Worm (Caenorhabditis elegans) whole organism, young adult: ENCODE measurements around the gene cnc-2.

Experiments used
- B0035.1 ChIP-seq: sonication (generic microtip); optimal IDR thresholded peaks from 2 replicates; lab custom pipeline; 2016; ENCODE audit warnings: missing genetic modification characterization, mild to moderate bottlenecking, missing compliant biosample characterization, missing genotype, missing genetic modification reagents
- C06A6.2 ChIP-seq: fragments of 200-800 bp; sonication (Bioruptor generic); conservative IDR thresholded peaks from 2 replicates; pipeline ENCODE4 v1.3.6; 2022; ENCODE audit warnings: missing genetic modification characterization, missing compliant biosample characterization
- F23B12.7 ChIP-seq: sonication (generic microtip); optimal IDR thresholded peaks from 2 replicates; lab custom pipeline; 2017; ENCODE audit warnings: missing genetic modification characterization, mild to moderate bottlenecking, missing compliant biosample characterization, antibody characterized with exemption, moderate library complexity; ENCODE audit not compliant: insufficient read depth
- F33H1.4 ChIP-seq: fragments of 200-800 bp; sonication (Bioruptor generic); IDR thresholded peaks from 2 replicates; pipeline ENCODE4 v1.3.6; 2022; ENCODE audit warnings: missing genetic modification reagents, missing genetic modification characterization, missing compliant biosample characterization
- F37B4.10 ChIP-seq: fragments of 200-800 bp; sonication (Bioruptor generic); IDR thresholded peaks from 2 replicates; pipeline ENCODE4 v1.3.6; 2022; ENCODE audit warnings: missing genetic modification characterization, missing compliant biosample characterization
- F57C9.4 ChIP-seq: sonication (generic microtip); optimal IDR thresholded peaks from 2 replicates; lab custom pipeline; 2017; ENCODE audit warnings: mild to moderate bottlenecking, missing genetic modification characterization, missing compliant biosample characterization
- T26A5.8 ChIP-seq: sonication (generic microtip); optimal IDR thresholded peaks from 2 replicates; lab custom pipeline; 2016; ENCODE audit warnings: missing genetic modification characterization, missing compliant biosample characterization
- Y53F4B.3 ChIP-seq: fragments of 200-800 bp; sonication (Bioruptor generic); IDR thresholded peaks from 2 replicates; pipeline ENCODE4 v1.3.6; 2022; ENCODE audit warnings: missing genetic modification reagents, missing genetic modification characterization, missing compliant biosample characterization
- Y79H2A.3 ChIP-seq: fragments of 200-800 bp; sonication (Bioruptor generic); conservative IDR thresholded peaks from 2 replicates; pipeline ENCODE4 v1.3.6; 2022; ENCODE audit warnings: missing genetic modification reagents, missing genetic modification characterization, missing compliant biosample characterization
- ama-1 ChIP-seq, 3 experiments: fragments of 150-350 bp in 1 of 3; sonication (generic microtip) in 2 of 3; optimal IDR thresholded peaks; 2 replicates each; lab custom pipeline; 2014 to 2018; ENCODE audit warnings: missing biosample characterization in 2 of 3, missing genetic modification characterization in 2 of 3, missing genetic modification reagents in 2 of 3
- ccch-3 ChIP-seq: fragments of 200-800 bp; sonication (Bioruptor generic); optimal IDR thresholded peaks from 2 replicates; lab custom pipeline; 2018; ENCODE audit warnings: mild to moderate bottlenecking, missing genetic modification characterization, missing compliant biosample characterization
- cebp-1 ChIP-seq, 2 experiments: fragments of 200-800 bp in 1 of 2; sonication (Bioruptor generic) in 1 of 2; sonication (generic microtip) in 1 of 2; IDR thresholded peaks in 1 of 2; optimal IDR thresholded peaks in 1 of 2; 2 replicates each; pipeline versions ENCODE4 v1.3.6 to Lab custom; 2017 to 2022; ENCODE audit warnings: missing compliant biosample characterization in 2 of 2, missing genetic modification characterization in 2 of 2, mild to moderate bottlenecking in 1 of 2, missing genetic modification reagents in 1 of 2, moderate library complexity in 1 of 2
- ceh-100 ChIP-seq: fragments of 200-800 bp; sonication (Bioruptor generic); IDR thresholded peaks from 2 replicates; pipeline ENCODE4 v1.3.6; 2022; ENCODE audit warnings: missing genetic modification reagents, missing genetic modification characterization, missing compliant biosample characterization
- ceh-40 ChIP-seq: fragments of 200-800 bp; sonication (Bioruptor generic); IDR thresholded peaks from 2 replicates; pipeline ENCODE4 v1.3.6; 2022; ENCODE audit warnings: missing genetic modification characterization, missing compliant biosample characterization
- dox-1 ChIP-seq: fragments of 200-800 bp; sonication (Bioruptor generic); IDR thresholded peaks from 2 replicates; pipeline ENCODE4 v1.3.6; 2022; ENCODE audit warnings: missing genetic modification reagents, missing genetic modification characterization, missing compliant biosample characterization
- efl-1 ChIP-seq: fragments of 150-350 bp; optimal IDR thresholded peaks from 2 replicates; lab custom pipeline; 2014; ENCODE audit warnings: missing biosample characterization, missing genetic modification reagents, missing genetic modification characterization
- egl-18 ChIP-seq: fragments of 200-800 bp; sonication (Bioruptor generic); IDR thresholded peaks from 2 replicates; pipeline ENCODE4 v1.3.6; 2022; ENCODE audit warnings: missing genetic modification reagents, missing genetic modification characterization, missing compliant biosample characterization
- egrh-3 ChIP-seq: fragments of 200-800 bp; sonication (Bioruptor generic); IDR thresholded peaks from 2 replicates; pipeline ENCODE4 v1.3.6; 2022; ENCODE audit warnings: missing genetic modification reagents, missing genetic modification characterization, missing compliant biosample characterization
- ekl-4 ChIP-seq: fragments of 200-800 bp; sonication (Bioruptor generic); IDR thresholded peaks from 2 replicates; pipeline ENCODE4 v1.3.6; 2022; ENCODE audit warnings: missing genetic modification reagents, missing genetic modification characterization, missing compliant biosample characterization
- gei-17 ChIP-seq: fragments of 200-800 bp; sonication (Bioruptor generic); optimal IDR thresholded peaks from 2 replicates; lab custom pipeline; 2018; ENCODE audit warnings: mild to moderate bottlenecking, missing genetic modification characterization, missing compliant biosample characterization
- him-1 ChIP-seq: sonication (generic microtip); optimal IDR thresholded peaks from 2 replicates; lab custom pipeline; 2016; ENCODE audit warnings: missing genotype, missing genetic modification reagents, missing genetic modification characterization, missing compliant biosample characterization
- hmg-1.2 ChIP-seq: fragments of 200-800 bp; sonication (Bioruptor generic); IDR thresholded peaks from 2 replicates; pipeline ENCODE4 v1.3.6; 2022; ENCODE audit warnings: missing genetic modification reagents, missing genetic modification characterization, missing compliant biosample characterization
- hmg-20 ChIP-seq: fragments of 200-800 bp; sonication (Bioruptor generic); IDR thresholded peaks from 2 replicates; pipeline ENCODE4 v1.3.6; 2022; ENCODE audit warnings: missing genetic modification reagents, missing genetic modification characterization, missing compliant biosample characterization
- hsf-1 ChIP-seq: fragments of 200-800 bp; sonication (Bioruptor generic); IDR thresholded peaks from 2 replicates; pipeline ENCODE4 v1.3.6; 2022; ENCODE audit warnings: missing genetic modification reagents, missing genetic modification characterization, missing compliant biosample characterization
- let-526 ChIP-seq: fragments of 200-800 bp; sonication (Bioruptor generic); IDR thresholded peaks from 2 replicates; pipeline ENCODE4 v1.3.6; 2022; ENCODE audit warnings: missing genetic modification reagents, missing genetic modification characterization, missing compliant biosample characterization
- lin-35 ChIP-seq, 3 experiments: fragments of 150-350 bp in 2 of 3; sonication (generic microtip) in 1 of 3; optimal IDR thresholded peaks; 2 replicates each; lab custom pipeline; 2014 to 2018; ENCODE audit warnings: missing biosample characterization in 3 of 3, missing genetic modification characterization in 3 of 3, missing genetic modification reagents in 3 of 3
- madf-10 ChIP-seq: sonication (generic microtip); optimal IDR thresholded peaks from 2 replicates; lab custom pipeline; 2016; ENCODE audit warnings: mild to moderate bottlenecking, missing genetic modification characterization, missing compliant biosample characterization
- madf-3 ChIP-seq: fragments of 200-800 bp; sonication (Bioruptor generic); IDR thresholded peaks from 2 replicates; pipeline ENCODE4 v1.3.6; 2022; ENCODE audit warnings: missing genetic modification reagents, missing genetic modification characterization, missing compliant biosample characterization
- mel-28 ChIP-seq: sonication (generic microtip); optimal IDR thresholded peaks from 2 replicates; lab custom pipeline; 2016; ENCODE audit warnings: borderline replicate concordance, mild to moderate bottlenecking, missing genetic modification characterization, missing compliant biosample characterization
- nfya-1 ChIP-seq: sonication (generic microtip); optimal IDR thresholded peaks from 2 replicates; lab custom pipeline; 2017; ENCODE audit warnings: antibody characterized with exemption, missing compliant biosample characterization, missing genetic modification characterization, borderline replicate concordance; ENCODE audit not compliant: insufficient read depth
- nfya-2 ChIP-seq: fragments of 200-800 bp; sonication (Bioruptor generic); IDR thresholded peaks from 2 replicates; pipeline ENCODE4 v1.3.6; 2022; ENCODE audit warnings: missing genetic modification reagents, missing genetic modification characterization, missing compliant biosample characterization
- nhr-179 ChIP-seq: sonication (generic microtip); optimal IDR thresholded peaks from 2 replicates; lab custom pipeline; 2016; ENCODE audit warnings: mild to moderate bottlenecking, missing genetic modification characterization, missing compliant biosample characterization
- nhr-80 ChIP-seq: sonication (generic microtip); optimal IDR thresholded peaks from 2 replicates; lab custom pipeline; 2016; ENCODE audit warnings: missing genetic modification characterization, missing compliant biosample characterization
- nhr-90 ChIP-seq: sonication (generic microtip); optimal IDR thresholded peaks from 2 replicates; lab custom pipeline; 2016; ENCODE audit warnings: missing genotype, mild to moderate bottlenecking, missing genetic modification characterization, missing compliant biosample characterization
- rec-8 ChIP-seq, 2 experiments: sonication (generic microtip); optimal IDR thresholded peaks; 2 replicates each; lab custom pipeline; 2016; ENCODE audit warnings: mild to moderate bottlenecking in 2 of 2, missing genetic modification characterization in 2 of 2, missing genetic modification reagents in 2 of 2, missing genotype in 2 of 2, missing biosample characterization in 1 of 2, missing compliant biosample characterization in 1 of 2, moderate library complexity in 1 of 2
- sdz-38 ChIP-seq: sonication (generic microtip); optimal IDR thresholded peaks from 2 replicates; lab custom pipeline; 2016; ENCODE audit warnings: missing genotype, missing genetic modification characterization, missing compliant biosample characterization
- snpc-1.3 ChIP-seq: sonication (generic microtip); optimal IDR thresholded peaks from 2 replicates; lab custom pipeline; 2017; ENCODE audit warnings: missing genetic modification characterization, mild to moderate bottlenecking, missing compliant biosample characterization, antibody characterized with exemption, moderate library complexity, missing genotype, missing genetic modification reagents; ENCODE audit not compliant: insufficient read depth
- snpc-3.4 ChIP-seq: sonication (generic microtip); optimal IDR thresholded peaks from 2 replicates; lab custom pipeline; 2017; ENCODE audit warnings: missing genetic modification characterization, mild to moderate bottlenecking, missing compliant biosample characterization, antibody characterized with exemption, moderate library complexity, missing genotype, missing genetic modification reagents
- snpc-4 ChIP-seq, 5 experiments: fragments of 150-350 bp in 1 of 5; sonication (generic microtip) in 4 of 5; optimal IDR thresholded peaks; 2 replicates each; lab custom pipeline; 2014 to 2018; ENCODE audit warnings: missing genetic modification characterization in 5 of 5, missing biosample characterization in 3 of 5, antibody characterized with exemption in 2 of 5, mild to moderate bottlenecking in 2 of 5, missing compliant biosample characterization in 2 of 5, missing genotype in 2 of 5, moderate library complexity in 2 of 5, missing genetic modification reagents in 1 of 5
- somi-1 ChIP-seq: fragments of 200-800 bp; sonication (Bioruptor generic); optimal IDR thresholded peaks from 2 replicates; lab custom pipeline; 2018; ENCODE audit warnings: mild to moderate bottlenecking, missing genetic modification characterization, missing compliant biosample characterization
- sptf-2 ChIP-seq: fragments of 200-800 bp; sonication (Bioruptor generic); optimal IDR thresholded peaks from 2 replicates; lab custom pipeline; 2018; ENCODE audit warnings: mild to moderate bottlenecking, missing genetic modification characterization, missing compliant biosample characterization
- tlf-1 ChIP-seq: fragments of 200-800 bp; sonication (Bioruptor generic); optimal IDR thresholded peaks from 2 replicates; lab custom pipeline; 2018; ENCODE audit warnings: mild to moderate bottlenecking, missing genetic modification characterization, missing compliant biosample characterization
- ztf-18 ChIP-seq: sonication (generic microtip); optimal IDR thresholded peaks from 2 replicates; lab custom pipeline; 2016; ENCODE audit warnings: missing genotype, mild to moderate bottlenecking, missing genetic modification characterization, missing compliant biosample characterization

cnc-2 gene

DNA sequence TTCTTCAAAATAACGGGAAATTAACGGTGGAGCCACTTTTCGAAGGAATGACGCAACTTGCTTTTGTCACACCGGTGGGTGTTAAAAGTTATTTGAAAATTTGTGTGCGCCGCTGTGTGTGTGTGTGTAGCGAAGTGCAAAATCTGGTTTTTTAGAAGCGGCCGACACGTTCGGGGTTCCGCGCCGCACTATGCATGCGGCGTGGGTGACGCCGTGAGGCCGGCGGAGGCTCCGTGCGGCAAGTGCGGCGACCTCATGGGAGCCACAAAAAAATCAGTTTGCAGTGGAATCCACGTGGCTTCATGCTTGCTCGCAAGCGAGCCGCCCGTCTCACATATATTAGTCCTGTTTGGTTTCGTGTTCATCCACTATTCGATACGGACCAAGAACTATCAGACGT is 5.3 kb upstream of the cnc-2 start (continued):
- TF ChIP-seq C06A6.2 (GFP tag; lab: Robert Waterston, UW) (no peak), nfya-1 (no peak), Y79H2A.3 (GFP tag; lab: Robert Waterston, UW) (no peak), nhr-179 (tag; lab: Kevin White, UChicago) (no peak), sptf-2 (GFP tag; lab: Kevin White, UChicago) (no peak), madf-10 (tag; lab: Kevin White, UChicago) (no peak), snpc-1.3 (no peak), let-526 (GFP tag; lab: Robert Waterston, UW) (no peak), nfya-2 (GFP tag; lab: Robert Waterston, UW) (no peak), F33H1.4 (GFP tag; lab: Robert Waterston, UW) (no peak), F57C9.4 (tag; lab: Kevin White, UChicago) (no peak), dox-1 (GFP tag; lab: Robert Waterston, UW) (peak; percentile 49; the same call in 1 of the 2 replicates), ceh-100 (GFP tag; lab: Robert Waterston, UW) (no peak), mel-28 (tag; lab: Kevin White, UChicago) (no peak), nhr-80 (tag; lab: Kevin White, UChicago) (no peak), snpc-3.4 (tag; lab: Kevin White, UChicago) (no peak), rec-8 (tag; optimal IDR thresholded peaks at IDR 0.05; lab: Kevin White, UChicago) (no peak), him-1 (no peak), hmg-20 (GFP tag; lab: Robert Waterston, UW) (no peak), efl-1 (GFP tag; lab: Kevin White, UChicago) (no peak), ama-1 (optimal IDR thresholded peaks at IDR 0.05; lab: Kevin White, UChicago) (no peak), ama-1 (GFP tag; optimal IDR thresholded peaks at IDR 0.05; lab: Kevin White, UChicago) (no peak), cebp-1 (GFP tag; IDR thresholded peaks at IDR 0.05; lab: Robert Waterston, UW) (no peak), cebp-1 (tag; optimal IDR thresholded peaks at IDR 0.05; lab: Kevin White, UChicago) (no peak), T26A5.8 (tag; lab: Kevin White, UChicago) (no peak), ccch-3 (GFP tag; lab: Kevin White, UChicago) (no peak), B0035.1 (tag; lab: Kevin White, UChicago) (no peak), snpc-4 (GFP tag; optimal IDR thresholded peaks at IDR 0.05; lab: Kevin White, UChicago) (peak; percentile 29), snpc-4 (tag; optimal IDR thresholded peaks at IDR 0.05; lab: Kevin White, UChicago) (peak in 3 of 4 experiments; percentile 71 to 94 (median 91)), egrh-3 (GFP tag; lab: Robert Waterston, UW) (peak; percentile 62; the same call in 1 of the 2 replicates), tlf-1 (GFP tag; lab: Kevin White, UChicago) (no peak), ceh-40 (no peak), madf-3 (no peak), egl-18 (GFP tag; lab: Robert Waterston, UW) (no peak), Y53F4B.3 (GFP tag; lab: Robert Waterston, UW) (no peak), somi-1 (GFP tag; lab: Kevin White, UChicago) (no peak), ekl-4 (GFP tag; lab: Robert Waterston, UW) (no peak), sdz-38 (tag; lab: Kevin White, UChicago) (no peak), F23B12.7 (no peak), ztf-18 (no peak), nhr-90 (tag; lab: Kevin White, UChicago) (no peak), hsf-1 (GFP tag; lab: Robert Waterston, UW) (no peak), F37B4.10 (GFP tag; lab: Robert Waterston, UW) (no peak), lin-35 (GFP tag; optimal IDR thresholded peaks at IDR 0.05; lab: Kevin White, UChicago) (no peak), hmg-1.2 (GFP tag; lab: Robert Waterston, UW) (peak; percentile 78), gei-17 (GFP tag; lab: Kevin White, UChicago) (no peak)
